Fruit fly (Drosophila melanogaster) whole organism, prepupa: ENCODE results near the gene CG10348.

Source experiments
- Blimp-1 ChIP-seq: fragments of 200-800 bp; sonication (Bioruptor generic); optimal IDR thresholded peaks from 3 replicates; lab custom pipeline; 2017; ENCODE audit warnings: missing biosample characterization, missing genetic modification characterization, mild to moderate bottlenecking, moderate library complexity, missing genetic modification reagents
- CG10631 ChIP-seq: fragments of 200-800 bp; sonication (Bioruptor generic); optimal IDR thresholded peaks from 2 replicates; lab custom pipeline; 2016; ENCODE audit warnings: missing biosample characterization, missing genetic modification characterization
- CG10669 ChIP-seq: fragments of 200-800 bp; sonication (Bioruptor generic); optimal IDR thresholded peaks from 3 replicates; lab custom pipeline; 2018; ENCODE audit warnings: missing biosample characterization, mild to moderate bottlenecking, missing genetic modification characterization, moderate library complexity
- CG11294 ChIP-seq: fragments of 200-800 bp; sonication (Bioruptor generic); IDR thresholded peaks from 2 replicates; pipeline ENCODE4 v1.3.6; 2022; ENCODE audit warnings: missing biosample characterization, missing genetic modification characterization
- CG11762 ChIP-seq: fragments of 200-800 bp; sonication (Bioruptor generic); optimal IDR thresholded peaks from 3 replicates; lab custom pipeline; 2016; ENCODE audit warnings: missing biosample characterization, missing genetic modification characterization; ENCODE audit not compliant: insufficient read depth
- CG11902 ChIP-seq: fragments of 200-800 bp; sonication (Bioruptor generic); optimal IDR thresholded peaks from 3 replicates; lab custom pipeline; 2016; ENCODE audit warnings: missing biosample characterization, missing genetic modification characterization
- CG15336 ChIP-seq: fragments of 200-800 bp; sonication (Bioruptor generic); IDR thresholded peaks from 2 replicates; pipeline ENCODE4 v1.3.6; 2022; ENCODE audit warnings: missing biosample characterization, missing genetic modification characterization
- CG16779 ChIP-seq: fragments of 200-800 bp; sonication (Bioruptor generic); optimal IDR thresholded peaks from 3 replicates; lab custom pipeline; 2017; ENCODE audit warnings: missing biosample characterization, mild to moderate bottlenecking, missing genetic modification characterization
- CG31627 ChIP-seq: fragments of 200-800 bp; sonication (Bioruptor generic); optimal IDR thresholded peaks from 3 replicates; lab custom pipeline; 2016; ENCODE audit warnings: missing biosample characterization, missing genetic modification characterization
- CG32006 ChIP-seq: fragments of 200-800 bp; sonication (Bioruptor generic); optimal IDR thresholded peaks from 3 replicates; lab custom pipeline; 2017; ENCODE audit warnings: missing biosample characterization, mild to moderate bottlenecking, missing genetic modification characterization
- CG34406 ChIP-seq: fragments of 200-800 bp; sonication (Bioruptor generic); optimal IDR thresholded peaks from 3 replicates; lab custom pipeline; 2016; ENCODE audit warnings: missing biosample characterization, missing genetic modification characterization
- CG3919 ChIP-seq: fragments of 200-800 bp; sonication (Bioruptor generic); optimal IDR thresholded peaks from 3 replicates; lab custom pipeline; 2016; ENCODE audit warnings: missing biosample characterization, missing genetic modification characterization
- CG4318 ChIP-seq: fragments of 200-800 bp; sonication (Bioruptor generic); optimal IDR thresholded peaks from 3 replicates; lab custom pipeline; 2017; ENCODE audit warnings: missing biosample characterization, mild to moderate bottlenecking, missing genetic modification characterization
- CG6163 ChIP-seq: fragments of 200-800 bp; sonication (Bioruptor generic); IDR thresholded peaks from 3 replicates; pipeline ENCODE4 v1.3.6; 2022; ENCODE audit warnings: missing biosample characterization, missing genetic modification characterization
- CG6276 ChIP-seq: fragments of 200-800 bp; sonication (Bioruptor generic); optimal IDR thresholded peaks from 2 replicates; lab custom pipeline; 2017; ENCODE audit warnings: missing biosample characterization, mild to moderate bottlenecking, missing genetic modification characterization
- CG6792 ChIP-seq: fragments of 200-800 bp; sonication (Bioruptor generic); optimal IDR thresholded peaks from 3 replicates; lab custom pipeline; 2016; ENCODE audit warnings: missing biosample characterization, missing genetic modification characterization
- CG6808 ChIP-seq: fragments of 200-800 bp; sonication (Bioruptor generic); optimal IDR thresholded peaks from 3 replicates; lab custom pipeline; 2017; ENCODE audit warnings: missing biosample characterization, missing genetic modification characterization, mild to moderate bottlenecking, moderate library complexity, missing genetic modification reagents
- CG6854 ChIP-seq: fragments of 200-800 bp; sonication (Bioruptor generic); optimal IDR thresholded peaks from 2 replicates; lab custom pipeline; 2017; ENCODE audit warnings: missing biosample characterization, mild to moderate bottlenecking, missing genetic modification characterization
- CG7368 ChIP-seq: fragments of 200-800 bp; sonication (Bioruptor generic); optimal IDR thresholded peaks from 3 replicates; lab custom pipeline; 2016; ENCODE audit warnings: missing biosample characterization, missing genetic modification characterization
- CG8319 ChIP-seq: fragments of 200-800 bp; sonication (Bioruptor generic); optimal IDR thresholded peaks from 3 replicates; lab custom pipeline; 2016; ENCODE audit warnings: missing biosample characterization, missing genetic modification characterization
- CG9139 ChIP-seq: fragments of 200-800 bp; sonication (Bioruptor generic); optimal IDR thresholded peaks from 3 replicates; lab custom pipeline; 2017; ENCODE audit warnings: missing biosample characterization, mild to moderate bottlenecking, missing genetic modification characterization
- Eip75B ChIP-seq: fragments of 200-800 bp; sonication (Bioruptor generic); optimal IDR thresholded peaks from 3 replicates; lab custom pipeline; 2016; ENCODE audit warnings: missing biosample characterization, missing genetic modification characterization
- Eip78C ChIP-seq: fragments of 200-800 bp; sonication (Bioruptor generic); peaks from one replicate; lab custom pipeline; 2016; ENCODE audit warnings: missing biosample characterization, missing genetic modification characterization
- Eip93F ChIP-seq: fragments of 200-800 bp; sonication (Bioruptor generic); optimal IDR thresholded peaks from 2 replicates; lab custom pipeline; 2016; ENCODE audit warnings: missing biosample characterization, mild to moderate bottlenecking, missing genetic modification characterization
- Ets21C ChIP-seq: fragments of 200-800 bp; sonication (Bioruptor generic); optimal IDR thresholded peaks from 3 replicates; lab custom pipeline; 2016; ENCODE audit warnings: missing biosample characterization, missing genetic modification characterization
- Ets96B ChIP-seq: fragments of 200-800 bp; optimal IDR thresholded peaks from 2 replicates; lab custom pipeline; 2019; ENCODE audit warnings: missing biosample characterization, mild to moderate bottlenecking, missing genetic modification characterization, moderate library complexity
- Gug ChIP-seq: fragments of 200-800 bp; sonication (Bioruptor generic); IDR thresholded peaks from 2 replicates; pipeline ENCODE4 v1.3.6; 2022; ENCODE audit warnings: missing biosample characterization, missing genetic modification characterization
- Hr38 ChIP-seq: sonication (Bioruptor generic); optimal IDR thresholded peaks from 2 replicates; lab custom pipeline; 2016; ENCODE audit warnings: missing biosample characterization, missing genetic modification characterization
- Hr39 ChIP-seq: fragments of 200-800 bp; sonication (Bioruptor generic); optimal IDR thresholded peaks from 2 replicates; lab custom pipeline; 2016; ENCODE audit warnings: missing biosample characterization, missing genetic modification characterization
- Hr4 ChIP-seq: fragments of 200-800 bp; sonication (Bioruptor generic); optimal IDR thresholded peaks from 3 replicates; lab custom pipeline; 2016; ENCODE audit warnings: missing biosample characterization, missing genetic modification characterization
- Lpt ChIP-seq: fragments of 200-800 bp; sonication (Bioruptor generic); optimal IDR thresholded peaks from 3 replicates; lab custom pipeline; 2016; ENCODE audit warnings: missing biosample characterization, missing genetic modification characterization
- Met ChIP-seq: fragments of 200-800 bp; sonication (Bioruptor generic); optimal IDR thresholded peaks from 3 replicates; lab custom pipeline; 2016; ENCODE audit warnings: missing biosample characterization, missing genetic modification characterization
- OdsH ChIP-seq: fragments of 200-800 bp; sonication (Bioruptor generic); optimal IDR thresholded peaks from 3 replicates; lab custom pipeline; 2016; ENCODE audit warnings: missing biosample characterization, missing genetic modification characterization
- Sox102F ChIP-seq: fragments of 200-800 bp; sonication (Bioruptor generic); optimal IDR thresholded peaks from 2 replicates; lab custom pipeline; 2016; ENCODE audit warnings: missing biosample characterization, mild to moderate bottlenecking, missing genetic modification characterization
- Sox14 ChIP-seq: fragments of 200-800 bp; sonication (Bioruptor generic); optimal IDR thresholded peaks from 3 replicates; lab custom pipeline; 2016; ENCODE audit warnings: missing biosample characterization, missing genetic modification characterization
- achi ChIP-seq: fragments of 200-800 bp; sonication (Bioruptor generic); optimal IDR thresholded peaks from 3 replicates; lab custom pipeline; 2016; ENCODE audit warnings: missing biosample characterization, missing genetic modification characterization
- acj6 ChIP-seq: fragments of 200-800 bp; sonication (Bioruptor generic); optimal IDR thresholded peaks from 3 replicates; lab custom pipeline; 2016; ENCODE audit warnings: missing biosample characterization, missing genetic modification characterization
- cyc ChIP-seq: fragments of 200-800 bp; sonication (Bioruptor generic); optimal IDR thresholded peaks from 3 replicates; lab custom pipeline; 2016; ENCODE audit warnings: missing biosample characterization, missing genetic modification characterization
- dsx ChIP-seq: fragments of 200-800 bp; optimal IDR thresholded peaks from 3 replicates; lab custom pipeline; 2019; ENCODE audit warnings: missing biosample characterization, mild to moderate bottlenecking, missing genetic modification characterization, moderate library complexity; ENCODE audit not compliant: poor library complexity, severe bottlenecking
- eg ChIP-seq: fragments of 200-800 bp; sonication (Bioruptor generic); IDR thresholded peaks from 3 replicates; pipeline ENCODE4 v1.3.6; 2022; ENCODE audit warnings: missing biosample characterization, missing genetic modification characterization
- fd59A ChIP-seq: fragments of 200-800 bp; sonication (Bioruptor generic); optimal IDR thresholded peaks from 2 replicates; lab custom pipeline; 2017; ENCODE audit warnings: missing biosample characterization, mild to moderate bottlenecking, missing genetic modification characterization, missing genetic modification reagents
- fd85E ChIP-seq: fragments of 200-800 bp; sonication (Bioruptor generic); optimal IDR thresholded peaks from 3 replicates; lab custom pipeline; 2016; ENCODE audit warnings: missing biosample characterization, missing genetic modification characterization
- lz ChIP-seq: fragments of 200-800 bp; sonication (Bioruptor generic); optimal IDR thresholded peaks from 3 replicates; lab custom pipeline; 2016; ENCODE audit warnings: missing biosample characterization, missing genetic modification characterization
- pdm3 ChIP-seq: fragments of 200-800 bp; sonication (Bioruptor generic); optimal IDR thresholded peaks from 3 replicates; lab custom pipeline; 2016; ENCODE audit warnings: missing biosample characterization, missing genetic modification characterization
- salr ChIP-seq, 2 experiments: fragments of 200-800 bp; sonication (Bioruptor generic); optimal IDR thresholded peaks; 3 replicates each; lab custom pipeline; 2016 to 2018; ENCODE audit warnings: missing biosample characterization in 2 of 2, missing genetic modification characterization in 2 of 2, mild to moderate bottlenecking in 1 of 2
- spab ChIP-seq: fragments of 200-800 bp; sonication (Bioruptor generic); optimal IDR thresholded peaks from 2 replicates; lab custom pipeline; 2017; ENCODE audit warnings: missing biosample characterization, mild to moderate bottlenecking, missing genetic modification characterization, missing genetic modification reagents
- ss ChIP-seq, 2 experiments: fragments of 200-800 bp; sonication (Bioruptor generic); optimal IDR thresholded peaks; 2 replicates in 1 of 2; 3 replicates in 1 of 2; lab custom pipeline; 2017 to 2018; ENCODE audit warnings: mild to moderate bottlenecking in 2 of 2, missing biosample characterization in 2 of 2, missing genetic modification characterization in 2 of 2, moderate library complexity in 1 of 2
- svp ChIP-seq: fragments of 200-800 bp; sonication (Bioruptor generic); peaks from one replicate; lab custom pipeline; 2016; ENCODE audit warnings: missing biosample characterization, missing genetic modification characterization
- topi ChIP-seq: fragments of 200-800 bp; sonication (Bioruptor generic); optimal IDR thresholded peaks from 3 replicates; lab custom pipeline; 2016; ENCODE audit warnings: missing biosample characterization, missing genetic modification characterization
- vri ChIP-seq: fragments of 200-800 bp; sonication (Bioruptor generic); optimal IDR thresholded peaks from 3 replicates; lab custom pipeline; 2016; ENCODE audit warnings: missing biosample characterization, mild to moderate bottlenecking, missing genetic modification characterization

Gene CG10348

DNA sequence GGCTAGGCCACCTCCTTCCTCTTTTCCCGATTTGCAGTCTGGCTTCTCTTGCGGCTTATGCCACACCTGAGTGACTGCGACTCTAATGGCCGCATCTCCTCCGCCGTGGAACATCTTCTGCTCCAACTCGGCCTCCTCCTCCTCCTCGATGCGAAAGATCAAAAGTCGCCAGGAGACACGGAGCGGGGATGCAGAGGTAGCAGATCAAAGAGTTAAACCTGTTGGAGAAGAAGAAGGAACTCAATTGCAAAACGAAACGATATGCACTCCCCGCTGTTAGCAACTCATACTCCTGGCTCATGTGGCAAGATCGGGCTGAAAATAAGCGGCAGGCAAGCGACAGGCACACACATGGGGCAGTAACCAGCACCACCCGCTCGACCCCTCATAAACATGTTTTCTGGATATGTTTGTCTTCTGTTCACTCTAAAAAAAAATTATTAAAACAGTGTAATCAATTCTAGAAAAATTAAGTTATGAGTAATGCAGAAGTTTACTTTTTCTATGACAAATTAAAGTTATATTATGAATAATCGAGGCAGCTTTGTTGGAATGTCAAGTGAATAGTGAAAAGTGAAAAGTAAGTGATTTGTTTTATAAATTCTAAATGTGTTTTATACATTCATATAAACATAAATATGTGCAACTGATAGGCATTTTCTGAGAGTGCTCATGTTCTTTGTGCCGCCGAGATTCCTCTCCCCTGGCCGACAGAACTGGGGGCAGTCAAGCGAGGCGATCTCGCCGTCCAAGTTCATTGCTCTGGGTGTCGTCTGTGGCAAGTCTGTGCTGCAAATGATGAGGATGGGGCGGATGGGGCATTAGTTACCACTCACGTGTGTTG lies 67.4 kb downstream of the CG10348 start:
- TF ChIP-seq CG34406 (GFP tag; lab: Kevin White, UChicago): peak; percentile 71
- TF ChIP-seq acj6 (GFP tag; lab: Kevin White, UChicago): peak; percentile 79
- TF ChIP-seq CG10631 (GFP tag; lab: Kevin White, UChicago): peak; percentile 82
- peak; percentile 80 for TF ChIP-seq CG31627 (GFP tag; lab: Kevin White, UChicago)
- TF ChIP-seq Hr4: peak; percentile 50
- peak; percentile 74 for TF ChIP-seq CG6792
- TF ChIP-seq CG32006: peak; percentile 81
- TF ChIP-seq CG6854 (GFP tag; lab: Kevin White, UChicago): peak; percentile 13
- TF ChIP-seq Met (GFP tag; lab: Kevin White, UChicago): peak; percentile 93
- TF ChIP-seq vri (GFP tag; lab: Kevin White, UChicago): peak; percentile 55
- no peak for TF ChIP-seq fd85E (GFP tag; lab: Kevin White, UChicago)
- TF ChIP-seq Lpt: peak; percentile 76
- TF ChIP-seq CG8319 (GFP tag; lab: Kevin White, UChicago): peak; percentile 23
- TF ChIP-seq achi (GFP tag; lab: Kevin White, UChicago): peak; percentile 84
- TF ChIP-seq OdsH: peak; percentile 81
- TF ChIP-seq pdm3 (GFP tag; lab: Kevin White, UChicago): peak; percentile 76
- TF ChIP-seq CG11762 (GFP tag; lab: Kevin White, UChicago): peak; percentile 63
- TF ChIP-seq CG11902: no peak
- peak; percentile 95 for TF ChIP-seq Eip78C (GFP tag; lab: Kevin White, UChicago)
- peak; percentile 78 for TF ChIP-seq cyc (GFP tag; lab: Kevin White, UChicago)
- peak; percentile 87 for TF ChIP-seq Ets96B (tag; lab: Kevin White, UChicago)
- TF ChIP-seq CG6808: peak; percentile 88
- TF ChIP-seq Eip75B: peak; percentile 86
- TF ChIP-seq dsx (GFP tag; lab: Kevin White, UChicago): peak; percentile 81
- peak; percentile 72 for TF ChIP-seq CG6276 (GFP tag; lab: Kevin White, UChicago)
- TF ChIP-seq CG11294: no peak
- peak; percentile 50 for TF ChIP-seq CG16779 (tag; lab: Kevin White, UChicago)
- TF ChIP-seq CG7368 (GFP tag; lab: Kevin White, UChicago): peak; percentile 40
- peak; percentile 47 for TF ChIP-seq CG6163 (GFP tag; lab: Robert Waterston, UW)
- TF ChIP-seq svp (GFP tag; lab: Kevin White, UChicago): peak; percentile 90
- peak; percentile 53 to 79 for TF ChIP-seq salr (GFP tag; optimal IDR thresholded peaks at IDR 0.05; lab: Kevin White, UChicago)
- peak; percentile 79 for TF ChIP-seq CG9139
- peak; percentile 76 for TF ChIP-seq CG15336 (GFP tag; lab: Robert Waterston, UW)
- TF ChIP-seq Sox14 (GFP tag; lab: Kevin White, UChicago): peak; percentile 89
- TF ChIP-seq spab (GFP tag; lab: Kevin White, UChicago): peak; percentile 83
- peak; percentile 72 for TF ChIP-seq Ets21C
- TF ChIP-seq Gug (GFP tag; lab: Robert Waterston, UW): peak; percentile 35; the same call in 1 of the 2 replicates
- TF ChIP-seq fd59A (GFP tag; lab: Kevin White, UChicago): peak; percentile 77
- TF ChIP-seq Sox102F (GFP tag; lab: Kevin White, UChicago): peak; percentile 78
- peak; percentile 87 for TF ChIP-seq topi (GFP tag; lab: Kevin White, UChicago)
- peak; percentile 88 for TF ChIP-seq lz (GFP tag; lab: Kevin White, UChicago)
- TF ChIP-seq Hr39 (GFP tag; lab: Kevin White, UChicago): peak; percentile 70
- peak; percentile 44 for TF ChIP-seq CG4318 (GFP tag; lab: Kevin White, UChicago)
- peak; percentile 65 for TF ChIP-seq Blimp-1 (GFP tag; lab: Kevin White, UChicago)
- peak; percentile 85 to 88 for TF ChIP-seq ss (GFP tag; optimal IDR thresholded peaks at IDR 0.05; lab: Kevin White, UChicago)
- TF ChIP-seq Eip93F (GFP tag; lab: Kevin White, UChicago): no peak
- TF ChIP-seq CG3919 (GFP tag; lab: Kevin White, UChicago): peak; percentile 73
- TF ChIP-seq Hr38 (GFP tag; lab: Kevin White, UChicago): no peak
- TF ChIP-seq CG10669 (GFP tag; lab: Kevin White, UChicago): peak; percentile 81
- TF ChIP-seq eg (GFP tag; lab: Robert Waterston, UW): 0 out of 3 replicates have a peak, but pooled peaks have one; percentile 6
